Comparison of ENCODE assay signal across 4 worm cellular contexts in genomic region chrII:11040140-11040539, ce11.
TF ChIP-seq lines count a peak whose summit lies in the region.

No protein-coding gene starts in this region.

TF ChIP-seq in whole organism, L1 larva, 84 proteins besides CTCF, POLR2A, EP300 and RAD21:
- TF ChIP-seq zip-4 (GFP tag; optimal IDR thresholded peaks at IDR 0.05; lab: Kevin White, UChicago), result no peak
- TF ChIP-seq nhr-85 (tag; lab: Kevin White, UChicago), result peak; percentile 48

TF ChIP-seq in whole organism, L4 larva, 104 proteins besides CTCF, POLR2A, EP300 and RAD21:
- TF ChIP-seq nhr-25 (tag; optimal IDR thresholded peaks at IDR 0.05; lab: Kevin White, UChicago; ENCODE audit: borderline replicate concordance, insufficient read depth) (no peak), F10B5.3 (tag; optimal IDR thresholded peaks at IDR 0.05; lab: Kevin White, UChicago) (no peak), set-16 (GFP tag; IDR thresholded peaks at IDR 0.05; lab: Robert Waterston, UW) (peak; percentile 83), nhr-11 (tag; optimal IDR thresholded peaks at IDR 0.05; lab: Kevin White, UChicago) (no peak), daf-12 (tag; optimal IDR thresholded peaks at IDR 0.05; lab: Kevin White, UChicago) (no peak)
TF ChIP-seq in whole organism, L4 larva: peak in this region for 1.

TF ChIP-seq in whole organism, early embryonic, 17 proteins besides CTCF, POLR2A, EP300 and RAD21:
- TF ChIP-seq tra-4 (tag; optimal IDR thresholded peaks at IDR 0.05; lab: Kevin White, UChicago) (no peak), hmg-4 (GFP tag; optimal IDR thresholded peaks at IDR 0.05; lab: Kevin White, UChicago) (no peak), ama-1 (optimal IDR thresholded peaks at IDR 0.05; lab: Kevin White, UChicago) (no peak), F13C5.2 (tag; optimal IDR thresholded peaks at IDR 0.05; lab: Kevin White, UChicago) (no peak), B0310.2 (tag; optimal IDR thresholded peaks at IDR 0.05; lab: Kevin White, UChicago) (no peak), sea-1 (GFP tag; conservative IDR thresholded peaks at IDR 0.05; lab: Robert Waterston, UW) (no peak), scrt-1 (GFP tag; IDR thresholded peaks at IDR 0.05; lab: Robert Waterston, UW) (0 out of 2 replicates have a peak, but pooled peaks have one; percentile 37), hnd-1 (tag; optimal IDR thresholded peaks at IDR 0.05; lab: Kevin White, UChicago) (no peak), ceh-36 (tag; optimal IDR thresholded peaks at IDR 0.05; lab: Kevin White, UChicago) (no peak)
TF ChIP-seq in whole organism, early embryonic: peak in this region for 1.

TF ChIP-seq in whole organism, young adult, 124 proteins besides CTCF, POLR2A, EP300 and RAD21:
- TF ChIP-seq hmg-1.2 (GFP tag; IDR thresholded peaks at IDR 0.05; lab: Robert Waterston, UW), result no peak
- no peak for TF ChIP-seq ztf-25 (GFP tag; IDR thresholded peaks at IDR 0.05; lab: Robert Waterston, UW)
- TF ChIP-seq egrh-3 (GFP tag; IDR thresholded peaks at IDR 0.05; lab: Robert Waterston, UW), result peak; percentile 41; the same call in 1 of the 2 replicates
- no peak for TF ChIP-seq somi-1 (GFP tag; optimal IDR thresholded peaks at IDR 0.05; lab: Kevin White, UChicago)
- no peak for TF ChIP-seq pbrm-1 (GFP tag; IDR thresholded peaks at IDR 0.05; lab: Robert Waterston, UW)
- TF ChIP-seq ZK185.1 (tag; optimal IDR thresholded peaks at IDR 0.05; lab: Kevin White, UChicago; ENCODE audit: poor library complexity, severe bottlenecking), result no peak
- peak; percentile 81 for TF ChIP-seq zfh-2 (GFP tag; conservative IDR thresholded peaks at IDR 0.05; lab: Robert Waterston, UW)
- no peak for TF ChIP-seq rcor-1 (GFP tag; IDR thresholded peaks at IDR 0.05; lab: Robert Waterston, UW)
TF ChIP-seq in whole organism, young adult: peak in this region for 2.
